Fruit fly (Drosophila melanogaster) whole organism, embryonic: ENCODE results near the gene lbl.

Experiments
- B-H2 ChIP-seq: fragments of 200-800 bp; sonication (Bioruptor generic); optimal IDR thresholded peaks from 2 replicates; lab custom pipeline; 2018; ENCODE audit warnings: missing biosample characterization, mild to moderate bottlenecking, missing genetic modification characterization
- Blimp-1 ChIP-seq: fragments of 200-800 bp; sonication (Bioruptor generic); optimal IDR thresholded peaks from 3 replicates; lab custom pipeline; 2018; ENCODE audit warnings: missing biosample characterization, missing genetic modification characterization, mild to moderate bottlenecking, moderate library complexity, missing genetic modification reagents
- CG1024 ChIP-seq: fragments of 200-800 bp; sonication (Bioruptor generic); IDR thresholded peaks from 2 replicates; pipeline ENCODE4 v1.3.6; 2022; ENCODE audit warnings: missing biosample characterization, missing genetic modification characterization
- CG10654 ChIP-seq: fragments of 200-800 bp; sonication (Bioruptor generic); optimal IDR thresholded peaks from 2 replicates; lab custom pipeline; 2016; ENCODE audit warnings: missing biosample characterization, missing genetic modification characterization
- CG10979 ChIP-seq: fragments of 200-800 bp; sonication (Bioruptor generic); optimal IDR thresholded peaks from 2 replicates; lab custom pipeline; 2018; ENCODE audit warnings: missing biosample characterization, mild to moderate bottlenecking, missing genetic modification characterization, moderate library complexity
- CG11247 ChIP-seq: fragments of 200-800 bp; sonication (Bioruptor generic); IDR thresholded peaks from 2 replicates; pipeline ENCODE4 v1.3.6; 2022; ENCODE audit warnings: missing biosample characterization, missing genetic modification characterization
- CG12769 ChIP-seq: fragments of 200-800 bp; sonication (Bioruptor generic); optimal IDR thresholded peaks from 2 replicates; lab custom pipeline; 2019; ENCODE audit warnings: missing biosample characterization, mild to moderate bottlenecking, missing genetic modification characterization, moderate library complexity
- CG17829 ChIP-seq: fragments of 200-800 bp; optimal IDR thresholded peaks from 2 replicates; lab custom pipeline; 2019; ENCODE audit warnings: missing biosample characterization, mild to moderate bottlenecking, missing genetic modification characterization, moderate library complexity
- CG2199 ChIP-seq: fragments of 200-800 bp; sonication (Bioruptor generic); IDR thresholded peaks from 3 replicates; pipeline ENCODE4 v1.3.6; 2022; ENCODE audit warnings: missing biosample characterization, missing genetic modification characterization
- CG3726 ChIP-seq: fragments of 200-800 bp; sonication (Bioruptor generic); IDR thresholded peaks from 3 replicates; pipeline ENCODE4, ENCODE4 v1.3.6; 2022; ENCODE audit warnings: missing biosample characterization, missing genetic modification characterization
- CG4404 ChIP-seq: fragments of 200-800 bp; sonication (Bioruptor generic); IDR thresholded peaks from 2 replicates; pipeline ENCODE4 v1.3.6; 2022; ENCODE audit warnings: missing biosample characterization, missing genetic modification characterization
- CG4707 ChIP-seq: fragments of 200-800 bp; sonication (Bioruptor generic); optimal IDR thresholded peaks from 2 replicates; lab custom pipeline; 2018; ENCODE audit warnings: missing biosample characterization, mild to moderate bottlenecking, missing genetic modification characterization, moderate library complexity
- CG4820 ChIP-seq: fragments of 200-800 bp; sonication (Bioruptor generic); optimal IDR thresholded peaks from 3 replicates; lab custom pipeline; 2016; ENCODE audit warnings: missing biosample characterization, missing genetic modification characterization
- CG7271 ChIP-seq: fragments of 200-800 bp; sonication (Bioruptor generic); optimal IDR thresholded peaks from 2 replicates; lab custom pipeline; 2018; ENCODE audit warnings: missing biosample characterization, mild to moderate bottlenecking, missing genetic modification characterization, moderate library complexity
- CG8388 ChIP-seq: fragments of 200-800 bp; sonication (Bioruptor generic); optimal IDR thresholded peaks from 2 replicates; lab custom pipeline; 2019; ENCODE audit warnings: missing biosample characterization, mild to moderate bottlenecking, missing genetic modification characterization, moderate library complexity
- CG9609 ChIP-seq: fragments of 200-800 bp; sonication (Bioruptor generic); optimal IDR thresholded peaks from 3 replicates; lab custom pipeline; 2016; ENCODE audit warnings: missing biosample characterization, missing genetic modification characterization
- D19A ChIP-seq: fragments of 200-800 bp; optimal IDR thresholded peaks from 3 replicates; lab custom pipeline; 2019; ENCODE audit warnings: missing biosample characterization, mild to moderate bottlenecking, missing genetic modification characterization, moderate library complexity
- Dp ChIP-seq: fragments of 200-800 bp; sonication (Bioruptor generic); optimal IDR thresholded peaks from 2 replicates; lab custom pipeline; 2018; ENCODE audit warnings: missing biosample characterization, mild to moderate bottlenecking, missing genetic modification characterization, moderate library complexity
- Ets65A ChIP-seq: fragments of 200-800 bp; sonication (Bioruptor generic); peaks from one replicate; lab custom pipeline; 2016; ENCODE audit warnings: missing biosample characterization, missing genetic modification characterization
- Fer1 ChIP-seq: fragments of 200-800 bp; sonication (Bioruptor generic); optimal IDR thresholded peaks from 2 replicates; lab custom pipeline; 2017; ENCODE audit warnings: missing biosample characterization, mild to moderate bottlenecking, missing genetic modification characterization
- HHEX ChIP-seq: fragments of 200-800 bp; sonication (Bioruptor generic); optimal IDR thresholded peaks from 3 replicates; lab custom pipeline; 2017; ENCODE audit warnings: missing biosample characterization, mild to moderate bottlenecking, missing genetic modification characterization, missing genetic modification reagents
- Hmx ChIP-seq: fragments of 200-800 bp; sonication (Bioruptor generic); optimal IDR thresholded peaks from 2 replicates; lab custom pipeline; 2016; ENCODE audit warnings: missing biosample characterization, missing genetic modification characterization
- Hsf ChIP-seq: fragments of 200-800 bp; sonication (Bioruptor generic); optimal IDR thresholded peaks from 3 replicates; lab custom pipeline; 2016; ENCODE audit warnings: missing biosample characterization, missing genetic modification characterization
- Max ChIP-seq: fragments of 200-800 bp; sonication (Bioruptor generic); optimal IDR thresholded peaks from 2 replicates; lab custom pipeline; 2016; ENCODE audit warnings: missing biosample characterization, mild to moderate bottlenecking, missing genetic modification characterization
- Opbp ChIP-seq: fragments of 200-800 bp; sonication (Bioruptor generic); IDR thresholded peaks from 3 replicates; pipeline ENCODE4 v1.3.6; 2022; ENCODE audit warnings: missing biosample characterization, missing genetic modification characterization; ENCODE audit not compliant: partially characterized antibody
- Sin3A ChIP-seq: fragments of >200 bp; optimal IDR thresholded peaks from 2 replicates; lab custom pipeline; 2018
- Sry-δ ChIP-seq: fragments of 200-800 bp; sonication (Bioruptor generic); optimal IDR thresholded peaks from 2 replicates; lab custom pipeline; 2016; ENCODE audit warnings: missing biosample characterization, missing genetic modification characterization
- al ChIP-seq: fragments of 200-800 bp; sonication (Bioruptor generic); IDR thresholded peaks from 2 replicates; pipeline ENCODE4 v1.3.6; 2022; ENCODE audit warnings: missing biosample characterization, missing genetic modification characterization
- bab2 ChIP-seq: fragments of 200-800 bp; sonication (Bioruptor generic); optimal IDR thresholded peaks from 2 replicates; lab custom pipeline; 2016; ENCODE audit warnings: missing biosample characterization, missing genetic modification characterization
- cato ChIP-seq: fragments of 200-800 bp; sonication (Bioruptor generic); optimal IDR thresholded peaks from 2 replicates; lab custom pipeline; 2016; ENCODE audit warnings: missing biosample characterization, missing genetic modification characterization, borderline replicate concordance
- chif ChIP-seq, 2 experiments: fragments of 200-800 bp; sonication (Bioruptor generic); optimal IDR thresholded peaks; 3 replicates each; lab custom pipeline; 2016; ENCODE audit warnings: missing biosample characterization in 2 of 2, missing genetic modification characterization in 2 of 2
- dm ChIP-seq: fragments of 200-800 bp; sonication (Bioruptor generic); optimal IDR thresholded peaks from 3 replicates; lab custom pipeline; 2016; ENCODE audit warnings: missing biosample characterization, missing genetic modification characterization
- exex ChIP-seq: fragments of 200-800 bp; sonication (Bioruptor generic); optimal IDR thresholded peaks from 4 replicates; lab custom pipeline; 2018; ENCODE audit warnings: missing biosample characterization, mild to moderate bottlenecking, missing genetic modification characterization, moderate library complexity
- fd3F ChIP-seq: fragments of 200-800 bp; sonication (Bioruptor generic); optimal IDR thresholded peaks from 2 replicates; lab custom pipeline; 2018; ENCODE audit warnings: missing biosample characterization, mild to moderate bottlenecking, missing genetic modification characterization, moderate library complexity
- fd64A ChIP-seq: fragments of 200-800 bp; sonication (Bioruptor generic); optimal IDR thresholded peaks from 3 replicates; lab custom pipeline; 2018; ENCODE audit warnings: missing biosample characterization, mild to moderate bottlenecking, missing genetic modification characterization
- fu2 ChIP-seq: fragments of 200-800 bp; sonication (Bioruptor generic); optimal IDR thresholded peaks from 2 replicates; lab custom pipeline; 2016; ENCODE audit warnings: missing biosample characterization, missing genetic modification characterization
- gcm ChIP-seq: fragments of 200-800 bp; sonication (Bioruptor generic); optimal IDR thresholded peaks from 2 replicates; lab custom pipeline; 2019; ENCODE audit warnings: missing biosample characterization, mild to moderate bottlenecking, missing genetic modification characterization, moderate library complexity
- gcm2 ChIP-seq: fragments of 200-800 bp; sonication (Bioruptor generic); optimal IDR thresholded peaks from 2 replicates; lab custom pipeline; 2016; ENCODE audit warnings: missing biosample characterization, missing genetic modification characterization
- grau ChIP-seq: fragments of 200-800 bp; optimal IDR thresholded peaks from 3 replicates; lab custom pipeline; 2019; ENCODE audit warnings: missing biosample characterization, mild to moderate bottlenecking, missing genetic modification characterization, moderate library complexity
- hth ChIP-seq: fragments of >200 bp; optimal IDR thresholded peaks from 2 replicates; lab custom pipeline; 2017; ENCODE audit warnings: inconsistent platforms
- nom ChIP-seq: fragments of 200-800 bp; sonication (Bioruptor generic); optimal IDR thresholded peaks from 2 replicates; lab custom pipeline; 2017; ENCODE audit warnings: missing biosample characterization, missing genetic modification characterization, mild to moderate bottlenecking, moderate library complexity, missing genetic modification reagents
- otp ChIP-seq: fragments of 200-800 bp; sonication (Bioruptor generic); IDR thresholded peaks from 3 replicates; pipeline ENCODE4, ENCODE4 v1.3.6; 2022; ENCODE audit warnings: missing biosample characterization, missing genetic modification characterization
- pb ChIP-seq: fragments of 200-800 bp; sonication (Bioruptor generic); optimal IDR thresholded peaks from 3 replicates; lab custom pipeline; 2016; ENCODE audit warnings: missing biosample characterization, missing genetic modification characterization
- pita ChIP-seq: fragments of 200-800 bp; sonication (Bioruptor generic); optimal IDR thresholded peaks from 2 replicates; lab custom pipeline; 2017; ENCODE audit warnings: missing biosample characterization, mild to moderate bottlenecking, missing genetic modification characterization
- sens-2 ChIP-seq: fragments of 200-800 bp; sonication (Bioruptor generic); IDR thresholded peaks from 2 replicates; pipeline ENCODE4 v1.3.6; 2022; ENCODE audit warnings: missing biosample characterization, missing genetic modification characterization
- sima ChIP-seq: fragments of 200-800 bp; sonication (Bioruptor generic); optimal IDR thresholded peaks from 2 replicates; lab custom pipeline; 2016; ENCODE audit warnings: missing biosample characterization, missing genetic modification characterization
- slp2 ChIP-seq: fragments of 200-800 bp; sonication (Bioruptor generic); optimal IDR thresholded peaks from 2 replicates; lab custom pipeline; 2016; ENCODE audit warnings: missing biosample characterization, missing genetic modification characterization
- sug ChIP-seq: fragments of 200-800 bp; optimal IDR thresholded peaks from 2 replicates; lab custom pipeline; 2019; ENCODE audit warnings: missing biosample characterization, mild to moderate bottlenecking, missing genetic modification characterization, moderate library complexity
- tgo ChIP-seq: fragments of 200-800 bp; sonication (Bioruptor generic); IDR thresholded peaks from 3 replicates; pipeline ENCODE4 v1.3.6; 2022; ENCODE audit warnings: missing biosample characterization, missing genetic modification characterization
- toy ChIP-seq: fragments of 200-800 bp; sonication (Bioruptor generic); IDR thresholded peaks from 2 replicates; pipeline ENCODE4 v1.3.6; 2022; ENCODE audit warnings: missing biosample characterization, missing genetic modification characterization
- trh ChIP-seq: fragments of 200-800 bp; sonication (Bioruptor generic); optimal IDR thresholded peaks from 2 replicates; lab custom pipeline; 2016; ENCODE audit warnings: missing biosample characterization, missing genetic modification characterization
- tx ChIP-seq: fragments of 200-800 bp; sonication (Bioruptor generic); optimal IDR thresholded peaks from 2 replicates; lab custom pipeline; 2016; ENCODE audit warnings: missing biosample characterization, missing genetic modification characterization
- zf30C ChIP-seq: fragments of 200-800 bp; sonication (Bioruptor generic); optimal IDR thresholded peaks from 3 replicates; lab custom pipeline; 2018; ENCODE audit warnings: missing biosample characterization, mild to moderate bottlenecking, missing genetic modification characterization

The lbl gene

DNA sequence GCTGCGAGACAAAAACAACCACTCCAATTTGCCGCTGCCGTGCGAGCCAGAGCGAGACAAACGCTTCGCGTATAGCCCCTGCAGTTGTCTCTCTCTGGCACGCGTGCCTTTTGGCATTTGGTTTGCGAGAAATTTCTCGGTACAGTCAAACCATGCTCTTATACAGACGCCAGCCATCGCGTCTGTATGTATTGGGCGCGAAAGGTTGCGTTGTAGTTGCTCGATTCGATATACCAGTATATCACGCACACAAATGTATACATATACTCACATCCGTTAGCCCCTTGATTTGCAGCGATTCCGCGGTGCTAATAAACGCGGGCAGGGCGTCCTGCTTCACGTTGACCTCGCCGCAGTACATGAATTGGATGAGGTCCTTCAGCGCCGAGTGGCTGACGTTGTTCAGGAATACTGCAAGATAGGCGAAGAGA lies 57.6 kb downstream of the lbl start (continued):
- TF ChIP-seq Opbp (GFP tag; lab: Robert Waterston, UW) (peak; percentile 75), fu2 (no peak), CG3726 (GFP tag; lab: Robert Waterston, UW) (no peak), Sry-δ (no peak), CG4404 (GFP tag; lab: Robert Waterston, UW) (no peak), cato (no peak), al (GFP tag; lab: Robert Waterston, UW) (no peak), dm (GFP tag; lab: Kevin White, UChicago) (peak; percentile 84), sens-2 (GFP tag; lab: Robert Waterston, UW) (no peak), Max (GFP tag; lab: Kevin White, UChicago) (peak; percentile 57), pita (GFP tag; lab: Kevin White, UChicago) (no peak), zf30C (no peak), Sin3A (lab: Kevin White, UChicago) (no peak), otp (GFP tag; lab: Robert Waterston, UW) (peak; percentile 20; the same call in 1 of the 3 replicates), gcm (peak; percentile 73), sug (tag; lab: Kevin White, UChicago) (peak; percentile 43), CG4707 (GFP tag; lab: Kevin White, UChicago) (peak; percentile 22), CG12769 (tag; lab: Kevin White, UChicago) (no peak), exex (tag; lab: Kevin White, UChicago) (no peak), Hmx (GFP tag; lab: Kevin White, UChicago) (no peak), tgo (GFP tag; lab: Robert Waterston, UW) (no peak), CG11247 (GFP tag; lab: Robert Waterston, UW) (no peak), B-H2 (GFP tag; lab: Kevin White, UChicago) (peak; percentile 43), toy (GFP tag; lab: Robert Waterston, UW) (no peak), Fer1 (GFP tag; lab: Kevin White, UChicago) (peak; percentile 70), chif (GFP tag; optimal IDR thresholded peaks at IDR 0.05; lab: Kevin White, UChicago) (no peak), CG8388 (GFP tag; lab: Kevin White, UChicago) (no peak), Dp (GFP tag; lab: Kevin White, UChicago) (peak; percentile 50), Ets65A (GFP tag; lab: Kevin White, UChicago) (no peak), gcm2 (no peak), trh (GFP tag; lab: Kevin White, UChicago) (no peak), Blimp-1 (GFP tag; lab: Kevin White, UChicago) (no peak), bab2 (GFP tag; lab: Kevin White, UChicago) (no peak), CG10654 (no peak), slp2 (GFP tag; lab: Kevin White, UChicago) (no peak), sima (GFP tag; lab: Kevin White, UChicago) (no peak), grau (tag; lab: Kevin White, UChicago) (peak; percentile 80), Hsf (no peak), CG7271 (tag; lab: Kevin White, UChicago) (no peak), fd3F (GFP tag; lab: Kevin White, UChicago) (no peak), CG10979 (tag; lab: Kevin White, UChicago) (no peak), HHEX (GFP tag; lab: Kevin White, UChicago) (no peak), CG9609 (no peak), CG17829 (peak; percentile 45), hth (lab: Kevin White, UChicago) (no peak), pb (GFP tag; lab: Kevin White, UChicago) (peak; percentile 22), CG1024 (GFP tag; lab: Robert Waterston, UW) (no peak), nom (GFP tag; lab: Kevin White, UChicago) (peak; percentile 77), D19A (no peak), CG2199 (GFP tag; lab: Robert Waterston, UW) (peak; percentile 96), CG4820 (GFP tag; lab: Kevin White, UChicago) (no peak), fd64A (GFP tag; lab: Kevin White, UChicago) (no peak), tx (GFP tag; lab: Kevin White, UChicago) (no peak)
